Fruit fly (Drosophila melanogaster): Measurements from ENCODE around the gene kst.

Gene kst

dm6 chr3L:3397849-3398248 lies 61.2 kb downstream of the kst start (continued):
- TF ChIP-seq CG16815 (GFP tag; optimal IDR thresholded peaks at IDR 0.05) (peak; percentile 24), CG10979 (tag; optimal IDR thresholded peaks at IDR 0.05) (peak; percentile 43), CG6175 (GFP tag; IDR thresholded peaks at IDR 0.05) (no peak), D (optimal IDR thresholded peaks at IDR 0.05) (no peak), D (GFP tag; optimal IDR thresholded peaks at IDR 0.05) (peak; percentile 35), CG7786 (GFP tag; optimal IDR thresholded peaks at IDR 0.05) (peak; percentile 3), zfh1 (GFP tag; IDR thresholded peaks at IDR 0.05) (peak; percentile 58; the same call in 2 of the 3 replicates), Gug (GFP tag; IDR thresholded peaks at IDR 0.05) (no peak), prd (optimal IDR thresholded peaks at IDR 0.05) (no peak), prd (GFP tag; IDR thresholded peaks at IDR 0.05) (peak; percentile 51; the same call in 1 of the 3 replicates), CG8944 (GFP tag; optimal IDR thresholded peaks at IDR 0.05) (no peak), nmo (GFP tag; optimal IDR thresholded peaks at IDR 0.05) (peak; percentile 13), sens (GFP tag) (peak; percentile 83), trh (GFP tag; optimal IDR thresholded peaks at IDR 0.05) (no peak), Kr (GFP tag; optimal IDR thresholded peaks at IDR 0.05) (no peak), D19A (tag; optimal IDR thresholded peaks at IDR 0.05) (no peak), phol (tag; optimal IDR thresholded peaks at IDR 0.05) (peak; percentile 29), Sin3A (optimal IDR thresholded peaks at IDR 0.05) (no peak), Hr3 (GFP tag; optimal IDR thresholded peaks at IDR 0.05) (no peak), CG9727 (GFP tag; optimal IDR thresholded peaks at IDR 0.05) (peak; percentile 50), ftz-f1 (GFP tag; optimal IDR thresholded peaks at IDR 0.05) (no peak), Spps (tag; optimal IDR thresholded peaks at IDR 0.05) (no peak), CG17829 (tag; optimal IDR thresholded peaks at IDR 0.05) (peak; percentile 8), fd96Cb (tag; optimal IDR thresholded peaks at IDR 0.05) (peak; percentile 3), CG4617 (GFP tag; optimal IDR thresholded peaks at IDR 0.05; ENCODE audit: borderline replicate concordance) (no peak), CG10209 (GFP tag; optimal IDR thresholded peaks at IDR 0.05) (peak; percentile 28), trem (tag; optimal IDR thresholded peaks at IDR 0.05) (peak; percentile 4), Nf-YA (GFP tag; IDR thresholded peaks at IDR 0.05) (no peak), Ssrp (tag; optimal IDR thresholded peaks at IDR 0.05) (peak; percentile 18), CG2889 (GFP tag; IDR thresholded peaks at IDR 0.05) (no peak), CG10959 (GFP tag; IDR thresholded peaks at IDR 0.05) (peak; percentile 35; the same call in 1 of the 2 replicates), CG4424 (GFP tag; optimal IDR thresholded peaks at IDR 0.05) (peak; percentile 39), zen (tag; optimal IDR thresholded peaks at IDR 0.05) (peak; percentile 28), CG12391 (tag; optimal IDR thresholded peaks at IDR 0.05) (peak; percentile 15), stwl (tag; optimal IDR thresholded peaks at IDR 0.05) (no peak), CG14710 (tag; optimal IDR thresholded peaks at IDR 0.05) (peak; percentile 22), psq (GFP tag; optimal IDR thresholded peaks at IDR 0.05) (no peak), pb (GFP tag; optimal IDR thresholded peaks at IDR 0.05) (no peak), Hr78 (GFP tag; optimal IDR thresholded peaks at IDR 0.05) (no peak), CG2712 (tag; optimal IDR thresholded peaks at IDR 0.05) (peak; percentile 45), CG18619 (GFP tag; optimal IDR thresholded peaks at IDR 0.05) (no peak), CG4404 (GFP tag; IDR thresholded peaks at IDR 0.05) (peak; percentile 58)

DNA sequence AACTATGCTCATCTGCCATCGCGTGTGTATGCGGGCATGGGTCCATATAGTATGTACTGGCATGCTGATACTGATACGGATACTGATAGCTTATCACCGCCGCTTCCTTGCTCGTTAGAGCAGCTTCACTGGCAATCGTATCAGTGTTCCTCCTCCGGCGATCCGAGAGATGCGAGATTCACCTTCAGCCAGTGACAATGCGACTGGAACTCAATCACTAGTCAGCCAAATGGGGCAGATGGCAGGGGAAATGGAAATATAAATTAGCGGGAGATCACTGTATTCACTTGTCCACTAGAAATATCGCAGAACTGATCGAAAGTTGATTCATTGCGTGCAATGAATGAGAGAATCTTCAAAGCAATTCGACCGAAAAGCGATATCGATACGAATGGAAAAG lies 61.8 kb downstream of the kst start:
- TF ChIP-seq CG3995 (GFP tag; optimal IDR thresholded peaks at IDR 0.05) (peak; percentile 44), E2f1 (GFP tag; IDR thresholded peaks at IDR 0.05) (no peak), CG12299 (tag; optimal IDR thresholded peaks at IDR 0.05) (no peak), grau (tag; optimal IDR thresholded peaks at IDR 0.05) (peak; percentile 56), CG14710 (tag; optimal IDR thresholded peaks at IDR 0.05) (no peak), onecut (GFP tag; IDR thresholded peaks at IDR 0.05) (no peak)
